Fruit fly (Drosophila melanogaster) S2 (cell line): ENCODE results near the gene CG7778.

Experiments used
- CG8478 ChIP-seq: fragments of >200 bp; optimal IDR thresholded peaks from 2 replicates; lab custom pipeline; 2018
- CTCF ChIP-seq, 2 experiments: fragments of >200 bp; optimal IDR thresholded peaks; 2 replicates each; lab custom pipeline; 2018

- TF ChIP-seq CG8478 (lab: Kevin White, UChicago) (no peak), CTCF (optimal IDR thresholded peaks at IDR 0.05; lab: Kevin White, UChicago) (no peak)
Observed at dm6 chr2L:8393122-8393521, 46.7 kb downstream of the CG7778 start, which contains the start of gene Acp29AB.
